Worm (Caenorhabditis elegans): ENCODE data around the gene W01C8.1.

Gene W01C8.1

DNA sequence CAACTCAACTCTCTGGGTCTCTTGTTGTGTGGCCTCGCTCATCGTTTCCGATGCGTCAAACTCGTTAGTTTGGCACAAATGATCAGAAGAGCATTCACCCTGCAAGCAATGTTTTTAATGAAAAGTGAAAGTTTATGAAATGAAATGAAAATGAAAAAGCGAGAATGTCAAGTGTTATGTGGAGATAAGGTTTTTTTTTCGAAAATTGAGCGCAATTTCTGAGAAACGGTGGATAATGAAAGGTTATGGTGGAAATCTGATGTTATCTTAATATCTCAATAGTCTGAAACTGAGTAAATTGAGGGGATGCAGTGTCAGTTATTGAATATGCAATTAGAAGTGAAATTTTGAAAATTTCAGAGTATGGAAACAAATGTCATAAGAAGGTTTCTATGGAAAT, 51.0 kb downstream of the W01C8.1 start, which contains the start of gene gnrr-4:
Gene gnrr-4 (minus strand): TSS at position 101 of the 400 bp plus-strand sequence.
- no peak for TF ChIP-seq unc-62 (GFP tag; optimal IDR thresholded peaks at IDR 0.05)

All from whole organism, dauer.